Worm (Caenorhabditis elegans) whole organism, midembryonic: Measurements from ENCODE around the gene F59A1.16.

ENCODE experiments used
- T22C8.4 ChIP-seq: fragments of 200-800 bp; sonication (Bioruptor generic); IDR thresholded peaks from 2 replicates; pipeline ENCODE4 v1.3.6; 2022; ENCODE audit warnings: missing genetic modification characterization, missing compliant biosample characterization
- flt-1 ChIP-seq: fragments of 200-800 bp; sonication (Bioruptor generic); IDR thresholded peaks from 2 replicates; pipeline ENCODE4 v1.3.6; 2022; ENCODE audit warnings: missing genetic modification characterization, missing compliant biosample characterization
- klf-2 ChIP-seq: fragments of 200-800 bp; sonication (Bioruptor generic); conservative IDR thresholded peaks from 2 replicates; pipeline ENCODE4 v1.3.6; 2022; ENCODE audit warnings: missing genetic modification reagents, missing genetic modification characterization, missing compliant biosample characterization
- ref-1 ChIP-seq: fragments of 200-800 bp; sonication (Bioruptor generic); conservative IDR thresholded peaks from 2 replicates; pipeline ENCODE4 v1.3.6; 2022; ENCODE audit warnings: missing genetic modification reagents, missing genetic modification characterization, missing compliant biosample characterization
- ztf-29 ChIP-seq: fragments of 200-800 bp; sonication (Bioruptor generic); IDR thresholded peaks from 2 replicates; pipeline ENCODE4 v1.3.6; 2022; ENCODE audit warnings: missing genetic modification reagents, missing genetic modification characterization, missing compliant biosample characterization

DNA sequence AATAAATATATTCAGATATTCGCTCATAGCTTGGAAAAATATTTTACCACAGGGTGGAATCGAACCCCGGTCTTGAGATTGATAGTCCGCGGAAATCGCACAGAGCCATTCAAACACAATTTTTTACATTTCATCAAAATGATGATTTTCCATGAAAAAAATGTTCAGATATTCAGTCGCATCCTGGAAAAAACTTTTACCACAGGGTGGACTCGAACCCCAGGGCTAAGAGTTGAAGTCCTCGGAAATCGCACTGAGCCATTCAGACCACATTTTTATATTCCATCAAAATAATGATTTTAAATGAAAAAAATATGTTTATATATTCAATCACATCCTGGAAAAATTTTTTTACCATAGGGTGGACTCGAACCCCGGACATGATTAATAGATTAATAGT lies 37.8 kb upstream of the F59A1.16 start:
- TF ChIP-seq T22C8.4 (GFP tag; lab: Robert Waterston, UW), result no peak
- no peak for TF ChIP-seq flt-1 (GFP tag; lab: Robert Waterston, UW)
- TF ChIP-seq klf-2 (GFP tag; lab: Robert Waterston, UW), result no peak
- no peak for TF ChIP-seq ref-1 (GFP tag; lab: Robert Waterston, UW)
- TF ChIP-seq ztf-29, result no peak
